Fruit fly (Drosophila melanogaster) S2 (cell line): ENCODE measurements around the gene CG10859.

Experiments
- CG8478 ChIP-seq: fragments of >200 bp; optimal IDR thresholded peaks from 2 replicates; lab custom pipeline; 2018
- CTCF ChIP-seq, 2 experiments: fragments of >200 bp; optimal IDR thresholded peaks; 2 replicates each; lab custom pipeline; 2018

DNA sequence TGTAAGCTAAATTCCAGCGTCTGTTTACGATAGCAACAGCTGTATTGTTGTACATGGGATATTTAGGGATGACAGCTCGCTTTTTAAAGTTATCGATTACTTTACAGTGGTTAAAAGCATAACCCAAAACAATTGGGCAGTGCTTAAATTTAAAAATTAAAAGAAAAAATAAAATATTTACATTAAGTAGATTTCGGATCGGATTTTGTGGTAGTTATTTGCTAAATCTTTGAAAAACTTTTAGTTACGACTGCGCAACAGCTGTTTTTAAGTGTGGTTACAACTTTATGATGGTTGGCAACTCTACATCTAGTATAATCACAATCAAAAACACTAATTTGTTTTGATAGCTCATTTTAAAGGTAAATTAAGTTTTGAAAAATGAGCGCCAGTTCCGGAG is 11.2 kb downstream of the CG10859 start, which contains the start of the genes Ing5 and CG7099:
- TF ChIP-seq CG8478 (lab: Kevin White, UChicago) (no peak), CTCF (optimal IDR thresholded peaks at IDR 0.05; lab: Kevin White, UChicago) (no peak)
